Worm (Caenorhabditis elegans) whole organism, late embryonic: ENCODE results near the gene ddo-3.

Experiments
- C08G9.2 ChIP-seq: sonication (generic microtip); optimal IDR thresholded peaks from 2 replicates; lab custom pipeline; 2016; ENCODE audit warnings: mild to moderate bottlenecking, missing genetic modification characterization, moderate library complexity, missing compliant biosample characterization
- C38D4.7 ChIP-seq: fragments of 200-800 bp; sonication (Bioruptor generic); optimal IDR thresholded peaks from 2 replicates; lab custom pipeline; 2018; ENCODE audit warnings: mild to moderate bottlenecking, missing genetic modification characterization, moderate library complexity, missing compliant biosample characterization
- ahr-1 ChIP-seq: sonication (generic microtip); optimal IDR thresholded peaks from 2 replicates; lab custom pipeline; 2016; ENCODE audit warnings: missing genetic modification characterization, missing compliant biosample characterization
- ama-1 ChIP-seq: fragments of 150-350 bp; optimal IDR thresholded peaks from 2 replicates; lab custom pipeline; 2014
- ceh-14 ChIP-seq: sonication (generic microtip); optimal IDR thresholded peaks from 2 replicates; lab custom pipeline; 2016; ENCODE audit warnings: missing genotype, missing genetic modification characterization, missing compliant biosample characterization
- ceh-19 ChIP-seq: fragments of 200-800 bp; sonication (Bioruptor generic); optimal IDR thresholded peaks from 2 replicates; lab custom pipeline; 2018; ENCODE audit warnings: mild to moderate bottlenecking, missing genetic modification characterization, missing compliant biosample characterization
- ceh-2 ChIP-seq: sonication (generic microtip); optimal IDR thresholded peaks from 2 replicates; lab custom pipeline; 2016; ENCODE audit warnings: missing genotype, missing genetic modification characterization, missing compliant biosample characterization
- ceh-24 ChIP-seq: sonication (generic microtip); optimal IDR thresholded peaks from 2 replicates; lab custom pipeline; 2016; ENCODE audit warnings: mild to moderate bottlenecking, missing genetic modification characterization, missing compliant biosample characterization
- ceh-30 ChIP-seq: fragments of 150-350 bp; optimal IDR thresholded peaks from 2 replicates; lab custom pipeline; 2014; ENCODE audit warnings: missing biosample characterization, missing genetic modification characterization
- ceh-48 ChIP-seq: sonication (generic microtip); optimal IDR thresholded peaks from 2 replicates; lab custom pipeline; 2016; ENCODE audit warnings: missing genetic modification characterization, inconsistent platforms, missing compliant biosample characterization
- ceh-6 ChIP-seq: fragments of 200-800 bp; sonication (Bioruptor generic); optimal IDR thresholded peaks from 2 replicates; lab custom pipeline; 2018; ENCODE audit warnings: mild to moderate bottlenecking, missing genetic modification characterization, missing compliant biosample characterization
- ceh-9 ChIP-seq: sonication (generic microtip); optimal IDR thresholded peaks from 2 replicates; lab custom pipeline; 2016; ENCODE audit warnings: mild to moderate bottlenecking, missing genetic modification characterization, inconsistent platforms, missing compliant biosample characterization
- dmd-4 ChIP-seq: sonication (generic microtip); optimal IDR thresholded peaks from 2 replicates; lab custom pipeline; 2016; ENCODE audit warnings: borderline replicate concordance, missing genetic modification characterization, missing compliant biosample characterization
- dve-1 ChIP-seq: sonication (generic microtip); optimal IDR thresholded peaks from 2 replicates; lab custom pipeline; 2017; ENCODE audit warnings: antibody characterized with exemption, mild to moderate bottlenecking, missing genetic modification characterization, missing compliant biosample characterization
- ets-4 ChIP-seq: sonication (generic microtip); optimal IDR thresholded peaks from 2 replicates; lab custom pipeline; 2016; ENCODE audit warnings: missing genetic modification characterization, missing compliant biosample characterization
- eyg-1 ChIP-seq: sonication (generic microtip); optimal IDR thresholded peaks from 2 replicates; lab custom pipeline; 2016; ENCODE audit warnings: missing genotype, missing genetic modification characterization, missing compliant biosample characterization
- fkh-10 ChIP-seq: fragments of 150-350 bp; optimal IDR thresholded peaks from 2 replicates; lab custom pipeline; 2014; ENCODE audit warnings: missing biosample characterization, missing genetic modification reagents, missing genetic modification characterization
- gmeb-2 ChIP-seq: sonication (generic microtip); optimal IDR thresholded peaks from 2 replicates; lab custom pipeline; 2016; ENCODE audit warnings: missing genetic modification characterization, inconsistent platforms, missing compliant biosample characterization
- hlh-13 ChIP-seq: fragments of 200-800 bp; sonication (Bioruptor generic); optimal IDR thresholded peaks from 2 replicates; lab custom pipeline; 2018; ENCODE audit warnings: mild to moderate bottlenecking, missing genetic modification characterization, missing compliant biosample characterization
- hlh-30 ChIP-seq: sonication (generic microtip); optimal IDR thresholded peaks from 2 replicates; lab custom pipeline; 2017; ENCODE audit warnings: antibody characterized with exemption, missing genetic modification characterization, missing compliant biosample characterization; ENCODE audit not compliant: insufficient read depth
- hlh-6 ChIP-seq: sonication (generic microtip); optimal IDR thresholded peaks from 2 replicates; lab custom pipeline; 2016; ENCODE audit warnings: missing genotype, missing genetic modification characterization, missing compliant biosample characterization
- hlh-8 ChIP-seq: sonication (generic microtip); optimal IDR thresholded peaks from 2 replicates; lab custom pipeline; 2016; ENCODE audit warnings: missing genotype, missing genetic modification characterization, missing compliant biosample characterization
- lim-6 ChIP-seq: sonication (generic microtip); optimal IDR thresholded peaks from 2 replicates; lab custom pipeline; 2016; ENCODE audit warnings: missing genetic modification characterization, missing compliant biosample characterization
- lin-11 ChIP-seq: fragments of 200-800 bp; sonication (Bioruptor generic); optimal IDR thresholded peaks from 2 replicates; lab custom pipeline; 2018; ENCODE audit warnings: mild to moderate bottlenecking, missing genetic modification characterization, missing compliant biosample characterization
- nfya-1 ChIP-seq: sonication (generic microtip); optimal IDR thresholded peaks from 2 replicates; lab custom pipeline; 2017; ENCODE audit warnings: missing genetic modification characterization, mild to moderate bottlenecking, missing compliant biosample characterization, antibody characterized with exemption, moderate library complexity
- nhr-11 ChIP-seq: fragments of 150-350 bp; optimal IDR thresholded peaks from 2 replicates; lab custom pipeline; 2014; ENCODE audit warnings: missing biosample characterization, missing genetic modification characterization
- npax-4 ChIP-seq: sonication (generic microtip); optimal IDR thresholded peaks from 2 replicates; lab custom pipeline; 2016; ENCODE audit warnings: missing genetic modification characterization, missing compliant biosample characterization
- odd-2 ChIP-seq: sonication (generic microtip); optimal IDR thresholded peaks from 2 replicates; lab custom pipeline; 2017; ENCODE audit warnings: antibody characterized with exemption, mild to moderate bottlenecking, missing genetic modification characterization, missing compliant biosample characterization
- pag-3 ChIP-seq: sonication (generic microtip); optimal IDR thresholded peaks from 2 replicates; lab custom pipeline; 2016; ENCODE audit warnings: missing compliant biosample characterization, missing genetic modification characterization, borderline replicate concordance
- pha-2 ChIP-seq: sonication (generic microtip); optimal IDR thresholded peaks from 2 replicates; lab custom pipeline; 2017; ENCODE audit warnings: mild to moderate bottlenecking, missing genetic modification characterization, missing compliant biosample characterization
- pha-4 ChIP-seq: fragments of 150-350 bp; optimal IDR thresholded peaks from 2 replicates; lab custom pipeline; 2018; ENCODE audit warnings: missing biosample characterization, missing genetic modification reagents, missing genetic modification characterization
- pqm-1 ChIP-seq: sonication (generic microtip); optimal IDR thresholded peaks from 2 replicates; lab custom pipeline; 2016; ENCODE audit warnings: missing genetic modification characterization, missing compliant biosample characterization
- pros-1 ChIP-seq: fragments of 150-350 bp; optimal IDR thresholded peaks from 2 replicates; lab custom pipeline; 2014; ENCODE audit warnings: missing biosample characterization, missing genetic modification reagents, missing genetic modification characterization
- rnt-1 ChIP-seq: sonication (generic microtip); optimal IDR thresholded peaks from 2 replicates; lab custom pipeline; 2016; ENCODE audit warnings: missing genetic modification characterization, missing compliant biosample characterization
- sdc-2 ChIP-seq: sonication (generic microtip); optimal IDR thresholded peaks from 2 replicates; lab custom pipeline; 2016; ENCODE audit warnings: missing genotype, missing genetic modification characterization, missing compliant biosample characterization
- syd-9 ChIP-seq: sonication (generic microtip); optimal IDR thresholded peaks from 2 replicates; lab custom pipeline; 2016; ENCODE audit warnings: mild to moderate bottlenecking, missing genetic modification characterization, moderate library complexity, missing compliant biosample characterization
- tbx-2 ChIP-seq: sonication (generic microtip); optimal IDR thresholded peaks from 2 replicates; lab custom pipeline; 2016; ENCODE audit warnings: missing genetic modification characterization, missing compliant biosample characterization
- tbx-7 ChIP-seq: sonication (generic microtip); optimal IDR thresholded peaks from 2 replicates; lab custom pipeline; 2016; ENCODE audit warnings: missing genotype, missing genetic modification characterization, missing compliant biosample characterization
- ttx-3 ChIP-seq: sonication (generic microtip); optimal IDR thresholded peaks from 2 replicates; lab custom pipeline; 2016; ENCODE audit warnings: missing genetic modification reagents, missing genetic modification characterization, missing compliant biosample characterization
- unc-42 ChIP-seq: sonication (generic microtip); optimal IDR thresholded peaks from 2 replicates; lab custom pipeline; 2016; ENCODE audit warnings: missing genotype, missing genetic modification characterization, missing compliant biosample characterization
- unc-86 ChIP-seq: sonication (generic microtip); optimal IDR thresholded peaks from 2 replicates; lab custom pipeline; 2016; ENCODE audit warnings: missing genetic modification characterization, missing compliant biosample characterization
- ztf-16 ChIP-seq: sonication (generic microtip); optimal IDR thresholded peaks from 2 replicates; lab custom pipeline; 2017; ENCODE audit warnings: missing genetic modification characterization, missing compliant biosample characterization

Gene ddo-3

DNA sequence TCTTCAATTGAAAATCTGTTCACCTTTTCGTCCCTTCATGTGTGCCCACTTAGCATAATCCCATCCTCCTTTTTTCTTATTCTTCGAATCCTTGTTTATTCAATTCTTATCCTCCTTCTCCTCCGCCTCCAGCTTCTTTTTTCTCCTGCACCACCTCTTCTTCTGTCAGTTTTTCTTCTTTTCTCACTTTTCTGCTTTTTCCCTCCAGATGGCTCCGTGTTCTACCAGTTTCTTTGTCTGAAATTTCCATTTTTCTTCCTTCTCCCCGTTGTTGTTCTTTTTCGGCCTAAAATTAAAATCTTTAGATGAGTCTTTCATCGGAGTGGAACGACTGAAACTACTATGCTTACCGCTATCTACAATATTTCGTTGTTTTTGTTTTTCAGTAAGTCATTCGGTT is 6.1 kb upstream of the ddo-3 start, which contains the start of gene acr-21:
Gene acr-21 (plus strand): TSS at position 301 of the 400 bp plus-strand sequence.
- TF ChIP-seq ahr-1 (tag; lab: Kevin White, UChicago) (no peak), eyg-1 (tag; lab: Kevin White, UChicago) (no peak), ceh-9 (no peak), hlh-13 (no peak), dve-1 (tag; lab: Kevin White, UChicago) (no peak), pha-4 (tag; lab: Kevin White, UChicago) (no peak), unc-42 (tag; lab: Kevin White, UChicago) (no peak), hlh-30 (tag; lab: Kevin White, UChicago) (no peak), C38D4.7 (GFP tag; lab: Kevin White, UChicago) (no peak), hlh-8 (tag; lab: Kevin White, UChicago) (no peak), ceh-6 (GFP tag; lab: Kevin White, UChicago) (no peak), ceh-30 (tag; lab: Kevin White, UChicago) (no peak)

DNA sequence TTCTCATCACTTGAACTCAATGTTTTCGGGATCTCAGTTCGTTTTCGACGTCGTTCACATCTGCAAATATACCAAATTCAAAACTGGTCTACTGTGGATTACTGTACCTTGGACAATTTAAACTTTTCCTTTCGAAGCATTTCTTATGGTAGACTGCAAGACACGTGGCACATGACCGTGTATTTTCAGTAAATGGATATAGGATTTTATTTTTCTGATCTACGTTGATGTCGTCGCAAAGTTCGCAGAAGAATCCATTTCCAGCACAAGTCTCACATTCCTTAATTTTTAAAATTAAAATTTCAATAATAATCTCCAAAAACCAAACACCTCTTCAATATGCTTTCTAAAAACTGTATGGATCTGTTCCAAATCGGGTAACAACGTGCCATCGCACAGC is 1.8 kb downstream of the ddo-3 start:
- no peak for TF ChIP-seq pqm-1
- no peak for TF ChIP-seq ceh-30 (tag; lab: Kevin White, UChicago)
- no peak for TF ChIP-seq pha-2 (tag; lab: Kevin White, UChicago)
- TF ChIP-seq odd-2 (tag; lab: Kevin White, UChicago): no peak
- no peak for TF ChIP-seq dmd-4 (tag; lab: Kevin White, UChicago)
- TF ChIP-seq unc-42 (tag; lab: Kevin White, UChicago): no peak
- no peak for TF ChIP-seq dve-1 (tag; lab: Kevin White, UChicago)
- TF ChIP-seq pag-3 (tag; lab: Kevin White, UChicago): no peak
- TF ChIP-seq lim-6 (tag; lab: Kevin White, UChicago): no peak
- TF ChIP-seq hlh-6: no peak
- no peak for TF ChIP-seq nfya-1 (tag; lab: Kevin White, UChicago)
- TF ChIP-seq ceh-48 (tag; lab: Kevin White, UChicago): no peak
- no peak for TF ChIP-seq fkh-10
- no peak for TF ChIP-seq unc-86 (tag; lab: Kevin White, UChicago)
- no peak for TF ChIP-seq ama-1 (lab: Kevin White, UChicago)
- no peak for TF ChIP-seq C08G9.2 (tag; lab: Kevin White, UChicago)
- TF ChIP-seq ceh-14 (tag; lab: Kevin White, UChicago): no peak
- TF ChIP-seq rnt-1 (tag; lab: Kevin White, UChicago): no peak
- TF ChIP-seq nhr-11 (tag; lab: Kevin White, UChicago): no peak
- TF ChIP-seq, all 69 proteins: peak for 0

- TF ChIP-seq tbx-2 (tag; lab: Kevin White, UChicago) (no peak), lin-11 (tag; lab: Kevin White, UChicago) (no peak), sdc-2 (tag; lab: Kevin White, UChicago) (no peak), ceh-14 (tag; lab: Kevin White, UChicago) (no peak), unc-86 (tag; lab: Kevin White, UChicago) (no peak), gmeb-2 (no peak), ttx-3 (tag; lab: Kevin White, UChicago) (no peak), tbx-7 (tag; lab: Kevin White, UChicago) (no peak), ama-1 (lab: Kevin White, UChicago) (no peak), ceh-24 (tag; lab: Kevin White, UChicago) (no peak)
These were observed 4.4 kb downstream of the ddo-3 start, which contains the start of gene F20H11.1 for ce11 chrIII:6592075-6592474. Gene F20H11.1 (minus strand): TSS chrIII:6592175.

- no peak for TF ChIP-seq ceh-19 (GFP tag; lab: Kevin White, UChicago)
- TF ChIP-seq ceh-48 (tag; lab: Kevin White, UChicago): no peak
- no peak for TF ChIP-seq npax-4 (tag; lab: Kevin White, UChicago)
- TF ChIP-seq hlh-6: no peak
- no peak for TF ChIP-seq syd-9 (tag; lab: Kevin White, UChicago)
- no peak for TF ChIP-seq unc-86 (tag; lab: Kevin White, UChicago)
- no peak for TF ChIP-seq fkh-10
- no peak for TF ChIP-seq ceh-2 (tag; lab: Kevin White, UChicago)
- TF ChIP-seq pros-1 (tag; lab: Kevin White, UChicago): no peak
- TF ChIP-seq hlh-13: no peak
- TF ChIP-seq ttx-3 (tag; lab: Kevin White, UChicago): no peak
- no peak for TF ChIP-seq pag-3 (tag; lab: Kevin White, UChicago)
- TF ChIP-seq ets-4 (tag; lab: Kevin White, UChicago): no peak
- TF ChIP-seq ama-1 (lab: Kevin White, UChicago): no peak
- TF ChIP-seq ztf-16: no peak
These were observed 6.4 kb downstream of the ddo-3 start for ce11 chrIII:6594069-6594468.
